Worm (Caenorhabditis elegans) whole organism, midembryonic: ENCODE measurements around the gene golg-2.

Source experiments
- T22C8.4 ChIP-seq: fragments of 200-800 bp; sonication (Bioruptor generic); IDR thresholded peaks from 2 replicates; pipeline ENCODE4 v1.3.6; 2022; ENCODE audit warnings: missing genetic modification characterization, missing compliant biosample characterization
- cog-1 ChIP-seq: sonication (generic microtip); optimal IDR thresholded peaks from 2 replicates; lab custom pipeline; 2016; ENCODE audit warnings: missing genetic modification characterization, missing compliant biosample characterization
- flt-1 ChIP-seq: fragments of 200-800 bp; sonication (Bioruptor generic); IDR thresholded peaks from 2 replicates; pipeline ENCODE4 v1.3.6; 2022; ENCODE audit warnings: missing genetic modification characterization, missing compliant biosample characterization
- klf-2 ChIP-seq: fragments of 200-800 bp; sonication (Bioruptor generic); conservative IDR thresholded peaks from 2 replicates; pipeline ENCODE4 v1.3.6; 2022; ENCODE audit warnings: missing genetic modification reagents, missing genetic modification characterization, missing compliant biosample characterization
- med-1 ChIP-seq: sonication (generic microtip); optimal IDR thresholded peaks from 2 replicates; lab custom pipeline; 2017; ENCODE audit warnings: missing genetic modification characterization, mild to moderate bottlenecking, missing compliant biosample characterization, antibody characterized with exemption, missing genetic modification reagents; ENCODE audit not compliant: insufficient read depth
- tab-1 ChIP-seq: fragments of 200-800 bp; sonication (Bioruptor generic); IDR thresholded peaks from 2 replicates; pipeline ENCODE4 v1.3.6; 2022; ENCODE audit warnings: missing genetic modification characterization, missing compliant biosample characterization
- ztf-29 ChIP-seq: fragments of 200-800 bp; sonication (Bioruptor generic); IDR thresholded peaks from 2 replicates; pipeline ENCODE4 v1.3.6; 2022; ENCODE audit warnings: missing genetic modification reagents, missing genetic modification characterization, missing compliant biosample characterization

DNA sequence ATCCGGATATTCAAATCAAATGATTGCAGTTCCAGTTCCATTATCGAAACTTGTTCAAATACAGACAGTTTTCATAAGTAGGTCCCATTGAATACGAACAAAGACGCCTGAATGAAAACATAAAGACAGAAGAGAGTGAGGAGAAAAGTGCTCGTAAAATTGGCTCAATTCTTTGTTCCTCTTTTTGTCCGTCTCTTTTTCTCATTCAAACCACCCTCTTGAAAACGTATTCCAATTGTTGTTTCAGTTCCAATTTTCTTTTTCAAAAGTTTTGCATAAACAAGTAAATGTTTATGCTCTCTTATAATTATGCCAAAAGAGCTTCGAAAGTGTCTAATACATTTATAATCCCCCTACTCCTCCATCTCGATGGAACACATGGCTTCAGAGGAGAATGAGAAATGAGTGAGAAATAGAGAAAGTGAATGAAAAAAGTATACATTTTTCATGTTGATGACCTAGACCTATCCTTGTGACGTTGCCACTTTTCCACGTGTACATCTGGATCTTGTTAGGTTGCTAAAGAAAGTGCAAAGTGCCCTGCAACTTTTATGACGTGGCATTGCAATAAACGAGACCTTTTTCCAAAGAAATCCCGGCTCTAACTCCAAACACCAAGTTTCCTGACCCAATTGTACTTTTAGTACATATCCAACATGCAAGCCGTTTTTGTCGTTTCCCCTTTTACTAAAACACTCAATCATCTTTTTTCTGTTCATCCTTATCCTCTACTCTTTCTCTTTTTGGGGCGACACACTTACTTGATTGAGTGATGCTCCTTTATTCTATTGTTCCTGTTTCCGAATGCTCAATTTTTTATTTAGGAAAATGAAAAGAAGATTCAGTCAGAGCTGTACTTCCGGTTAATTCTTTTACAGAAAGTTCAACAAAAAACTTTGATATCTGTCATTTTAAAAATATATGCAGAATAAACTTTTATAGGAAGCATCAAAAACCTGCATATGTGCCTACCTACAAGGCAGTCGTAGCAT lies 6.6 kb upstream of the golg-2 start:
- TF ChIP-seq klf-2 (GFP tag; lab: Robert Waterston, UW) (no peak), T22C8.4 (GFP tag; lab: Robert Waterston, UW) (no peak), tab-1 (GFP tag; lab: Robert Waterston, UW) (no peak), ztf-29 (GFP tag; lab: Robert Waterston, UW) (no peak), med-1 (GFP tag; lab: Kevin White, UChicago) (no peak), flt-1 (no peak), cog-1 (tag; lab: Kevin White, UChicago) (no peak)
